Fruit fly (Drosophila melanogaster) whole organism, prepupa: Measurements from ENCODE around the gene Swip-1.
A peak's percentile ranks its signal among the peaks of the same experiment; 100 is the strongest.

Source experiments
- Blimp-1 ChIP-seq: fragments of 200-800 bp; sonication (Bioruptor generic); optimal IDR thresholded peaks from 3 replicates; lab custom pipeline; 2017; ENCODE audit warnings: missing biosample characterization, missing genetic modification characterization, mild to moderate bottlenecking, moderate library complexity, missing genetic modification reagents
- CG10631 ChIP-seq: fragments of 200-800 bp; sonication (Bioruptor generic); optimal IDR thresholded peaks from 2 replicates; lab custom pipeline; 2016; ENCODE audit warnings: missing biosample characterization, missing genetic modification characterization
- CG10669 ChIP-seq: fragments of 200-800 bp; sonication (Bioruptor generic); optimal IDR thresholded peaks from 3 replicates; lab custom pipeline; 2018; ENCODE audit warnings: missing biosample characterization, mild to moderate bottlenecking, missing genetic modification characterization, moderate library complexity
- CG11294 ChIP-seq: fragments of 200-800 bp; sonication (Bioruptor generic); IDR thresholded peaks from 2 replicates; pipeline ENCODE4 v1.3.6; 2022; ENCODE audit warnings: missing biosample characterization, missing genetic modification characterization
- CG11762 ChIP-seq: fragments of 200-800 bp; sonication (Bioruptor generic); optimal IDR thresholded peaks from 3 replicates; lab custom pipeline; 2016; ENCODE audit warnings: missing biosample characterization, missing genetic modification characterization; ENCODE audit not compliant: insufficient read depth
- CG11902 ChIP-seq: fragments of 200-800 bp; sonication (Bioruptor generic); optimal IDR thresholded peaks from 3 replicates; lab custom pipeline; 2016; ENCODE audit warnings: missing biosample characterization, missing genetic modification characterization
- CG15336 ChIP-seq: fragments of 200-800 bp; sonication (Bioruptor generic); IDR thresholded peaks from 2 replicates; pipeline ENCODE4 v1.3.6; 2022; ENCODE audit warnings: missing biosample characterization, missing genetic modification characterization
- CG1621 ChIP-seq: fragments of 200-800 bp; sonication (Bioruptor generic); optimal IDR thresholded peaks from 3 replicates; lab custom pipeline; 2018; ENCODE audit warnings: missing biosample characterization, mild to moderate bottlenecking, missing genetic modification characterization
- CG16779 ChIP-seq: fragments of 200-800 bp; sonication (Bioruptor generic); optimal IDR thresholded peaks from 3 replicates; lab custom pipeline; 2017; ENCODE audit warnings: missing biosample characterization, mild to moderate bottlenecking, missing genetic modification characterization
- CG31627 ChIP-seq: fragments of 200-800 bp; sonication (Bioruptor generic); optimal IDR thresholded peaks from 3 replicates; lab custom pipeline; 2016; ENCODE audit warnings: missing biosample characterization, missing genetic modification characterization
- CG32006 ChIP-seq: fragments of 200-800 bp; sonication (Bioruptor generic); optimal IDR thresholded peaks from 3 replicates; lab custom pipeline; 2017; ENCODE audit warnings: missing biosample characterization, mild to moderate bottlenecking, missing genetic modification characterization
- CG34406 ChIP-seq: fragments of 200-800 bp; sonication (Bioruptor generic); optimal IDR thresholded peaks from 3 replicates; lab custom pipeline; 2016; ENCODE audit warnings: missing biosample characterization, missing genetic modification characterization
- CG3919 ChIP-seq: fragments of 200-800 bp; sonication (Bioruptor generic); optimal IDR thresholded peaks from 3 replicates; lab custom pipeline; 2016; ENCODE audit warnings: missing biosample characterization, missing genetic modification characterization
- CG4318 ChIP-seq: fragments of 200-800 bp; sonication (Bioruptor generic); optimal IDR thresholded peaks from 3 replicates; lab custom pipeline; 2017; ENCODE audit warnings: missing biosample characterization, mild to moderate bottlenecking, missing genetic modification characterization
- CG6792 ChIP-seq: fragments of 200-800 bp; sonication (Bioruptor generic); optimal IDR thresholded peaks from 3 replicates; lab custom pipeline; 2016; ENCODE audit warnings: missing biosample characterization, missing genetic modification characterization
- CG7368 ChIP-seq: fragments of 200-800 bp; sonication (Bioruptor generic); optimal IDR thresholded peaks from 3 replicates; lab custom pipeline; 2016; ENCODE audit warnings: missing biosample characterization, missing genetic modification characterization
- CG8632 ChIP-seq: fragments of 200-800 bp; sonication (Bioruptor generic); optimal IDR thresholded peaks from 3 replicates; lab custom pipeline; 2016; ENCODE audit warnings: missing biosample characterization, missing genetic modification characterization
- Eip75B ChIP-seq: fragments of 200-800 bp; sonication (Bioruptor generic); optimal IDR thresholded peaks from 3 replicates; lab custom pipeline; 2016; ENCODE audit warnings: missing biosample characterization, missing genetic modification characterization
- Eip78C ChIP-seq: fragments of 200-800 bp; sonication (Bioruptor generic); peaks from one replicate; lab custom pipeline; 2016; ENCODE audit warnings: missing biosample characterization, missing genetic modification characterization
- Eip93F ChIP-seq: fragments of 200-800 bp; sonication (Bioruptor generic); optimal IDR thresholded peaks from 2 replicates; lab custom pipeline; 2016; ENCODE audit warnings: missing biosample characterization, mild to moderate bottlenecking, missing genetic modification characterization
- Ets21C ChIP-seq: fragments of 200-800 bp; sonication (Bioruptor generic); optimal IDR thresholded peaks from 3 replicates; lab custom pipeline; 2016; ENCODE audit warnings: missing biosample characterization, missing genetic modification characterization
- Ets96B ChIP-seq: fragments of 200-800 bp; optimal IDR thresholded peaks from 2 replicates; lab custom pipeline; 2019; ENCODE audit warnings: missing biosample characterization, mild to moderate bottlenecking, missing genetic modification characterization, moderate library complexity
- Hr39 ChIP-seq: fragments of 200-800 bp; sonication (Bioruptor generic); optimal IDR thresholded peaks from 2 replicates; lab custom pipeline; 2016; ENCODE audit warnings: missing biosample characterization, missing genetic modification characterization
- Hr4 ChIP-seq: fragments of 200-800 bp; sonication (Bioruptor generic); optimal IDR thresholded peaks from 3 replicates; lab custom pipeline; 2016; ENCODE audit warnings: missing biosample characterization, missing genetic modification characterization
- Lpt ChIP-seq: fragments of 200-800 bp; sonication (Bioruptor generic); optimal IDR thresholded peaks from 3 replicates; lab custom pipeline; 2016; ENCODE audit warnings: missing biosample characterization, missing genetic modification characterization
- Met ChIP-seq: fragments of 200-800 bp; sonication (Bioruptor generic); optimal IDR thresholded peaks from 3 replicates; lab custom pipeline; 2016; ENCODE audit warnings: missing biosample characterization, missing genetic modification characterization
- Sox102F ChIP-seq: fragments of 200-800 bp; sonication (Bioruptor generic); optimal IDR thresholded peaks from 2 replicates; lab custom pipeline; 2016; ENCODE audit warnings: missing biosample characterization, mild to moderate bottlenecking, missing genetic modification characterization
- Sox14 ChIP-seq: fragments of 200-800 bp; sonication (Bioruptor generic); optimal IDR thresholded peaks from 3 replicates; lab custom pipeline; 2016; ENCODE audit warnings: missing biosample characterization, missing genetic modification characterization
- achi ChIP-seq: fragments of 200-800 bp; sonication (Bioruptor generic); optimal IDR thresholded peaks from 3 replicates; lab custom pipeline; 2016; ENCODE audit warnings: missing biosample characterization, missing genetic modification characterization
- cyc ChIP-seq: fragments of 200-800 bp; sonication (Bioruptor generic); optimal IDR thresholded peaks from 3 replicates; lab custom pipeline; 2016; ENCODE audit warnings: missing biosample characterization, missing genetic modification characterization
- eg ChIP-seq: fragments of 200-800 bp; sonication (Bioruptor generic); IDR thresholded peaks from 3 replicates; pipeline ENCODE4 v1.3.6; 2022; ENCODE audit warnings: missing biosample characterization, missing genetic modification characterization
- fd59A ChIP-seq: fragments of 200-800 bp; sonication (Bioruptor generic); optimal IDR thresholded peaks from 2 replicates; lab custom pipeline; 2017; ENCODE audit warnings: missing biosample characterization, mild to moderate bottlenecking, missing genetic modification characterization, missing genetic modification reagents
- fd85E ChIP-seq: fragments of 200-800 bp; sonication (Bioruptor generic); optimal IDR thresholded peaks from 3 replicates; lab custom pipeline; 2016; ENCODE audit warnings: missing biosample characterization, missing genetic modification characterization
- fkh ChIP-seq: fragments of 200-800 bp; sonication (Bioruptor generic); optimal IDR thresholded peaks from 3 replicates; lab custom pipeline; 2017; ENCODE audit warnings: missing biosample characterization, mild to moderate bottlenecking, missing genetic modification characterization, moderate library complexity
- net ChIP-seq: fragments of 200-800 bp; sonication (Bioruptor generic); optimal IDR thresholded peaks from 3 replicates; lab custom pipeline; 2016; ENCODE audit warnings: missing biosample characterization, missing genetic modification characterization
- pdm3 ChIP-seq: fragments of 200-800 bp; sonication (Bioruptor generic); optimal IDR thresholded peaks from 3 replicates; lab custom pipeline; 2016; ENCODE audit warnings: missing biosample characterization, missing genetic modification characterization
- salr ChIP-seq, 2 experiments: fragments of 200-800 bp; sonication (Bioruptor generic); optimal IDR thresholded peaks; 3 replicates each; lab custom pipeline; 2016 to 2018; ENCODE audit warnings: missing biosample characterization in 2 of 2, missing genetic modification characterization in 2 of 2, mild to moderate bottlenecking in 1 of 2
- svp ChIP-seq: fragments of 200-800 bp; sonication (Bioruptor generic); peaks from one replicate; lab custom pipeline; 2016; ENCODE audit warnings: missing biosample characterization, missing genetic modification characterization
- topi ChIP-seq: fragments of 200-800 bp; sonication (Bioruptor generic); optimal IDR thresholded peaks from 3 replicates; lab custom pipeline; 2016; ENCODE audit warnings: missing biosample characterization, missing genetic modification characterization
- vri ChIP-seq: fragments of 200-800 bp; sonication (Bioruptor generic); optimal IDR thresholded peaks from 3 replicates; lab custom pipeline; 2016; ENCODE audit warnings: missing biosample characterization, mild to moderate bottlenecking, missing genetic modification characterization

The Swip-1 gene

dm6 chr2L:18966214-18966556 lies 20.9 kb downstream of the Swip-1 start (continued):
- TF ChIP-seq Ets21C (GFP tag; lab: Kevin White, UChicago) (no peak), Met (peak; percentile 30), Ets96B (peak; percentile 59), CG3919 (GFP tag; lab: Kevin White, UChicago) (peak; percentile 52), CG11762 (GFP tag; lab: Kevin White, UChicago) (peak; percentile 51), CG4318 (GFP tag; lab: Kevin White, UChicago) (peak; percentile 9), Blimp-1 (GFP tag; lab: Kevin White, UChicago) (no peak), net (GFP tag; lab: Kevin White, UChicago) (peak; percentile 16), achi (GFP tag; lab: Kevin White, UChicago) (peak; percentile 20), vri (no peak), eg (peak; percentile 89), CG8632 (peak; percentile 32), CG32006 (GFP tag; lab: Kevin White, UChicago) (peak; percentile 44), Sox14 (GFP tag; lab: Kevin White, UChicago) (peak; percentile 5), Eip75B (no peak), topi (peak; percentile 44), pdm3 (no peak), CG11294 (GFP tag; lab: Robert Waterston, UW) (peak; percentile 81), Hr4 (GFP tag; lab: Kevin White, UChicago) (peak; percentile 47), Lpt (GFP tag; lab: Kevin White, UChicago) (peak; percentile 20), Sox102F (GFP tag; lab: Kevin White, UChicago) (peak; percentile 29), salr (GFP tag; optimal IDR thresholded peaks at IDR 0.05; lab: Kevin White, UChicago) (no peak), CG10631 (GFP tag; lab: Kevin White, UChicago) (peak; percentile 26), Hr39 (GFP tag; lab: Kevin White, UChicago) (no peak), CG16779 (tag; lab: Kevin White, UChicago) (no peak), CG11902 (GFP tag; lab: Kevin White, UChicago) (no peak), cyc (GFP tag; lab: Kevin White, UChicago) (peak; percentile 21), CG7368 (GFP tag; lab: Kevin White, UChicago) (peak; percentile 25), CG34406 (peak; percentile 47), CG31627 (no peak), CG6792 (GFP tag; lab: Kevin White, UChicago) (no peak), CG10669 (peak; percentile 52)

dm6 chr2L:18965367-18966213 lies 21.5 kb downstream of the Swip-1 start:
- TF ChIP-seq Met: no peak
- TF ChIP-seq Sox14 (GFP tag; lab: Kevin White, UChicago): no peak
- 0 out of 3 replicates have a peak, but pooled peaks have one; percentile 6 for TF ChIP-seq eg
- TF ChIP-seq fkh: peak; percentile 74
- TF ChIP-seq CG1621 (tag; lab: Kevin White, UChicago): no peak
- peak; percentile 31; the same call in 1 of the 2 replicates for TF ChIP-seq CG15336
- no peak for TF ChIP-seq fd85E (GFP tag; lab: Kevin White, UChicago)
- no peak for TF ChIP-seq Eip93F (GFP tag; lab: Kevin White, UChicago)
- peak; percentile 0 for TF ChIP-seq CG32006 (GFP tag; lab: Kevin White, UChicago)
- TF ChIP-seq fd59A: no peak
- peak; percentile 65 for TF ChIP-seq svp (GFP tag; lab: Kevin White, UChicago)
- peak; percentile 31 for TF ChIP-seq Eip78C (GFP tag; lab: Kevin White, UChicago)
- TF ChIP-seq Ets96B: no peak
- TF ChIP-seq CG7368 (GFP tag; lab: Kevin White, UChicago): no peak
